Worm (Caenorhabditis elegans): ENCODE results near the gene rfk-1.

rfk-1 gene

DNA sequence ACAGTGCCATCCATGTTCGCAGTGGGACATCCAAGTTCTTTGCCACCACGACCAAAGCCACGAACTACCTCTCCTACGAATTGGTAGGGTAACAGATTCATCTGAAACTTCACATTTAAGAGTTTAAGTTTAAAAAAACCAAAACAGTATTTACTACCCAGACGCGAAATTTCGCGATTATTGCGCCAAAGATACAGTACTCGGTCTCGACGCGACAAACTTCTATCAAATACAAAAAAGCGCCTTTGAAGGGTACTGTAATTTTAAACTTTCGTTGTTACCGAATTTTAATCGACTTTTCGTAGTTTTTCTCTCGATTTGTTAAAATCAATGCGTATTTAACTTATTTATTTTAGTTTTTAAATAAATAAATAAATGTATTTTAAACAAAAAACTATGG, at the start of gene rfk-1:
rfk-1 (minus strand) TSS at position 101 of the 400 bp plus-strand sequence.
- no peak for TF ChIP-seq him-1 (tag; optimal IDR thresholded peaks at IDR 0.05)
- no peak for TF ChIP-seq W03F9.2 (tag; optimal IDR thresholded peaks at IDR 0.05)
- TF ChIP-seq dao-5 (tag; optimal IDR thresholded peaks at IDR 0.05): no peak

ce11 chrIV:10457137-10457536, 47.9 kb upstream of the rfk-1 start, which contains the start of gene srb-17:
Gene srb-17, minus strand, starts transcription at chrIV:10457237.
- no peak for TF ChIP-seq him-1 (tag; optimal IDR thresholded peaks at IDR 0.05)
- no peak for TF ChIP-seq dao-5 (tag; optimal IDR thresholded peaks at IDR 0.05)
- no peak for TF ChIP-seq W03F9.2 (tag; optimal IDR thresholded peaks at IDR 0.05)

- TF ChIP-seq W03F9.2 (tag; optimal IDR thresholded peaks at IDR 0.05) (no peak), him-1 (tag; optimal IDR thresholded peaks at IDR 0.05) (no peak), dao-5 (tag; optimal IDR thresholded peaks at IDR 0.05) (no peak)
Observed at ce11 chrIV:10453001-10453400, 43.7 kb upstream of the rfk-1 start, which contains the start of gene F01D4.8. Gene F01D4.8, minus strand, starts transcription at chrIV:10453101.

ce11 chrIV:10449799-10450198, 40.5 kb upstream of the rfk-1 start, which contains the start of gene F13B12.4:
Gene F13B12.4, minus strand, starts transcription at chrIV:10449899.
- TF ChIP-seq W03F9.2 (tag; optimal IDR thresholded peaks at IDR 0.05) (no peak), dao-5 (tag; optimal IDR thresholded peaks at IDR 0.05) (no peak), him-1 (tag; optimal IDR thresholded peaks at IDR 0.05) (no peak)

- TF ChIP-seq W03F9.2 (tag; optimal IDR thresholded peaks at IDR 0.05) (no peak), dao-5 (tag; optimal IDR thresholded peaks at IDR 0.05) (no peak), him-1 (tag; optimal IDR thresholded peaks at IDR 0.05) (no peak)
Observed at ce11 chrIV:10443510-10443909, 34.2 kb upstream of the rfk-1 start, which contains the start of gene F13B12.7. Gene F13B12.7, plus strand, starts transcription at chrIV:10443810.

DNA sequence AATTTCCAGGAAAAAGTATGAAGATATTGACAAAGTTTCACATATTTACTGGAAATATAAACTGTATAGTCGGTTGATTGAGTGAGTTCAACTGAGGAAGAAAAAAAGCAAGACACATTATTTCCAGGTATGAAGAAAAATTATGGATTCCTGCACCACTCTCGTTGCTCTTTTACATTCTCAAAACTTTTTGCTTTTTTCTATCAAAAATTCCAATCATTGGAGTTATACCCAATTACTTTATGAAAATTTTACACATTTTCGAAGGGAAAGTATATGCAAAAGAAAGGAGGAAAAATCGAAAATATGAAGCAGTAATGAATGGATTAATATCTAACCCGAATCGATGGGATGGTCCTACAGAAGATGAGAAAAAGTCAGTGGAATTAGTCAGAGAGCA, 33.6 kb upstream of the rfk-1 start:
- TF ChIP-seq dao-5 (tag; optimal IDR thresholded peaks at IDR 0.05) (no peak), him-1 (tag; optimal IDR thresholded peaks at IDR 0.05) (no peak), W03F9.2 (tag; optimal IDR thresholded peaks at IDR 0.05) (no peak)

DNA sequence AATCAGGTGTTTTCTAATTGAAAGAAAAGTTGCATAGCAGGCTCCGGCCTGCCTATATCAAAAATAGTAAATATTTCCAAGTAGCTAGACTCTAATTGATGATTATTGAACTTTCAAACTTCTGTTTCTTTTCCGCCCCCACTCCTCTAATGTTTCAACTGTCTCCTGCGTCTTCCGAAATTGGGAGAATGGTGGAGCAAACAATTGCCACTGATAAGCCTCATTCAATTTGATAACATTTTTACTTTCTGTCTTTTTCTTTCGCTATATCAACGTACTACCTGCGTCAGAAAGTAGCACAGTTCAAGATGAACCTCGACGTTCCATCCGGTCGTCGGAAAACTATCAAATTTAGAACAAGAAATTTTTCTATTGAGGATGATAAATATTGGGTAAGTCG, 29.6 kb upstream of the rfk-1 start, which contains the start of gene F13B12.3:
F13B12.3 (plus strand) TSS at position 223 of the 400 bp plus-strand sequence.
- TF ChIP-seq W03F9.2 (tag; optimal IDR thresholded peaks at IDR 0.05) (no peak), him-1 (tag; optimal IDR thresholded peaks at IDR 0.05) (no peak), dao-5 (tag; optimal IDR thresholded peaks at IDR 0.05) (no peak)

- TF ChIP-seq W03F9.2 (tag; optimal IDR thresholded peaks at IDR 0.05) (no peak), dao-5 (tag; optimal IDR thresholded peaks at IDR 0.05) (no peak), him-1 (tag; optimal IDR thresholded peaks at IDR 0.05) (no peak)
Observed at ce11 chrIV:10437114-10437513, 27.8 kb upstream of the rfk-1 start.

- TF ChIP-seq W03F9.2 (tag; optimal IDR thresholded peaks at IDR 0.05) (no peak), him-1 (tag; optimal IDR thresholded peaks at IDR 0.05) (no peak), dao-5 (tag; optimal IDR thresholded peaks at IDR 0.05) (no peak)
Observed at ce11 chrIV:10436401-10436800, 27.1 kb upstream of the rfk-1 start, which contains the start of gene ins-1. Gene ins-1, plus strand, starts transcription at chrIV:10436701.

DNA sequence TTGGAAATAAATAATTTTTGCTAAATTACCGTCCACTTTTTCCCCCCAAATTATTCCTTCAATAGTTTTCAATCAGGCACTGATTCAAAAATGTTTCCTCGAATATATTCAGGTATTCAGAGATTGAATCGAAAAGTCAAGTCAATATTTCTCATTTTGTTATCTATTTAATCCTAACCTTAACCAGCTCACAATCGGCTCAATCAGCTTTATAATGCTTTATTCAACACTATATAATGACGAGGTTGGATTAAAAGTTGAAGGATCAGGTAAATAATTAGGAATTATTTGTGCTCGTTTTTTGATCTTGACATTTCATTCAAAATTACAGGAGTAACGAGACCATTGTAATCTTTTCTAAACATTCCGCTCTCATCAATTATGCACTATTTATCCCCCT, 21.2 kb upstream of the rfk-1 start:
- TF ChIP-seq dao-5 (tag; optimal IDR thresholded peaks at IDR 0.05): no peak
- TF ChIP-seq W03F9.2 (tag; optimal IDR thresholded peaks at IDR 0.05): no peak
- no peak for TF ChIP-seq him-1 (tag; optimal IDR thresholded peaks at IDR 0.05)

- TF ChIP-seq dao-5 (tag; optimal IDR thresholded peaks at IDR 0.05) (no peak), him-1 (tag; optimal IDR thresholded peaks at IDR 0.05) (no peak), W03F9.2 (tag; optimal IDR thresholded peaks at IDR 0.05) (no peak)
Observed at ce11 chrIV:10429129-10429528, 19.9 kb upstream of the rfk-1 start, which contains the start of gene F13B12.2. Gene F13B12.2, minus strand, starts transcription at chrIV:10429130.

DNA sequence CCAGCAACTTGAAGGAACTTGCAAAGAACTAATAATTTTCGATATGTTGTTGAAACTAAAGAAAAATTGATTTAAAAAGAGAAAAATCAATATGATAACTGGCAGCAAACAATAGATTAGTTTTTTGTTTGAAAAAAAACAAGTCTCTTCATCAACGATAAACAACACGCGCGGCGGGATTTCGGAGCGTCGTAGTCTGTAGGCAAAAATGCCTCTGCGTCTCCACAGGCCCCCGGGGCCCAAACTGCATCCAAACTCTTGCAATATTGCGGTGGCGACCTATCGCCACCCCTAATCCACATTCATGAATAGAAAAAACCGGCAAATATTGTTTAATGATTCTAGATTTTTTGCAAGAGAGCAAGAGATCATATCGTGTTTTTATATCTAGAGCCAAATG, 15.9 kb upstream of the rfk-1 start:
- TF ChIP-seq dao-5 (tag; optimal IDR thresholded peaks at IDR 0.05) (no peak), W03F9.2 (tag; optimal IDR thresholded peaks at IDR 0.05) (no peak), him-1 (tag; optimal IDR thresholded peaks at IDR 0.05) (no peak)

DNA sequence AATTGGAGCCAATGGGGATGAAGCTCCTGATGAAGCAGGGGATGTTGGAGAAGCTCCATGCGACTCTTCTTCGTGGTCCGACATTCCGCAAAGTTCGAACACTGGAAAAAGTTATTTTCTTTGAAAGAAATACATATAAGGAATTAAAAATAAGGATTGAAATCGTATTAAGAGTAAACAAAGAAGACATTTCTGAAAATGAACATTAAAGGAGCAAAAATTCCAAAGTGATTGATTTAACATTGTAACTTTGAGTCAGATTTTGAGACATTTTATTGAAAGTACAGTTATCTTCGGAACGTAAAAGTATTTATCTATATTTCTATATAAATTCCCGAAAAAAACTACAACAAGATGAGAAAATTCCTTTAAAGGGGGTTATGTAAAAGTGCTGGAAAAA, 15.3 kb upstream of the rfk-1 start, which contains the start of gene F13B12.1:
F13B12.1 (minus strand) TSS at position 101 of the 400 bp plus-strand sequence.
- no peak for TF ChIP-seq W03F9.2 (tag; optimal IDR thresholded peaks at IDR 0.05)
- TF ChIP-seq dao-5 (tag; optimal IDR thresholded peaks at IDR 0.05): no peak
- TF ChIP-seq him-1 (tag; optimal IDR thresholded peaks at IDR 0.05): no peak

- TF ChIP-seq him-1 (tag; optimal IDR thresholded peaks at IDR 0.05) (no peak), dao-5 (tag; optimal IDR thresholded peaks at IDR 0.05) (no peak), W03F9.2 (tag; optimal IDR thresholded peaks at IDR 0.05) (no peak)
Observed at ce11 chrIV:10422230-10422629, 13.0 kb upstream of the rfk-1 start.

ce11 chrIV:10421256-10421655, 12.0 kb upstream of the rfk-1 start:
- TF ChIP-seq dao-5 (tag; optimal IDR thresholded peaks at IDR 0.05) (no peak), W03F9.2 (tag; optimal IDR thresholded peaks at IDR 0.05) (no peak), him-1 (tag; optimal IDR thresholded peaks at IDR 0.05) (no peak)

All from whole organism, L4/young adult.